Worm (Caenorhabditis elegans): ENCODE results near the gene pqn-96.

Gene pqn-96

ce11 chrIII:8473292-8473691, 34.1 kb upstream of the pqn-96 start (continued):
- TF ChIP-seq attf-6 (GFP tag; IDR thresholded peaks at IDR 0.05): no peak
- TF ChIP-seq cebp-1 (GFP tag; IDR thresholded peaks at IDR 0.05): no peak
- no peak for TF ChIP-seq cebp-1 (tag; optimal IDR thresholded peaks at IDR 0.05)
- no peak for TF ChIP-seq ets-4 (GFP tag; optimal IDR thresholded peaks at IDR 0.05)
- TF ChIP-seq die-1 (tag; optimal IDR thresholded peaks at IDR 0.05): peak; percentile 57
- TF ChIP-seq unc-130 (GFP tag; optimal IDR thresholded peaks at IDR 0.05): no peak
- TF ChIP-seq lin-54 (GFP tag; optimal IDR thresholded peaks at IDR 0.05): no peak
- peak; percentile 93 for TF ChIP-seq lin-26 (GFP tag; IDR thresholded peaks at IDR 0.05)
- TF ChIP-seq chd-7 (tag; optimal IDR thresholded peaks at IDR 0.05): no peak
- no peak for TF ChIP-seq ekl-4 (GFP tag; IDR thresholded peaks at IDR 0.05)
- TF ChIP-seq ztf-6 (GFP tag; IDR thresholded peaks at IDR 0.05): no peak
- no peak for TF ChIP-seq dpff-1 (tag; optimal IDR thresholded peaks at IDR 0.05)
- TF ChIP-seq F33H1.4 (GFP tag; IDR thresholded peaks at IDR 0.05): no peak
- TF ChIP-seq rec-8 (tag; optimal IDR thresholded peaks at IDR 0.05): peak in 1 of 2 experiments; percentile 25
- TF ChIP-seq ceh-58 (GFP tag; IDR thresholded peaks at IDR 0.05): no peak
- no peak for TF ChIP-seq Y56A3A.18 (GFP tag; IDR thresholded peaks at IDR 0.05)
- peak; percentile 39 for TF ChIP-seq ztf-18 (tag; optimal IDR thresholded peaks at IDR 0.05)
- TF ChIP-seq B0019.2 (GFP tag; conservative IDR thresholded peaks at IDR 0.05): no peak
- TF ChIP-seq B0336.3 (GFP tag; IDR thresholded peaks at IDR 0.05): no peak
- TF ChIP-seq F49E8.2 (tag; optimal IDR thresholded peaks at IDR 0.05; ENCODE audit: insufficient read depth): no peak
- TF ChIP-seq hlh-12 (tag; optimal IDR thresholded peaks at IDR 0.05): no peak
- no peak for TF ChIP-seq unc-62 (GFP tag; optimal IDR thresholded peaks at IDR 0.05)
- TF ChIP-seq Y67H2A.10 (GFP tag; conservative IDR thresholded peaks at IDR 0.05): no peak
- no peak for TF ChIP-seq F57C9.4 (tag; optimal IDR thresholded peaks at IDR 0.05)
- TF ChIP-seq ztf-26 (tag; optimal IDR thresholded peaks at IDR 0.05): no peak
- no peak for TF ChIP-seq ceh-27 (GFP tag; optimal IDR thresholded peaks at IDR 0.05)
- TF ChIP-seq nhr-90 (tag; optimal IDR thresholded peaks at IDR 0.05): peak; percentile 75
- TF ChIP-seq athp-1 (tag; optimal IDR thresholded peaks at IDR 0.05): no peak
- TF ChIP-seq Y79H2A.3 (GFP tag; conservative IDR thresholded peaks at IDR 0.05): no peak
- TF ChIP-seq tlf-1 (GFP tag; optimal IDR thresholded peaks at IDR 0.05): no peak
- no peak for TF ChIP-seq somi-1 (GFP tag; optimal IDR thresholded peaks at IDR 0.05)
- peak; percentile 38 for TF ChIP-seq lsl-1 (GFP tag; optimal IDR thresholded peaks at IDR 0.05)
- no peak for TF ChIP-seq F22D6.2 (tag; optimal IDR thresholded peaks at IDR 0.05)
- no peak for TF ChIP-seq aptf-2 (GFP tag; conservative IDR thresholded peaks at IDR 0.05)
- TF ChIP-seq B0261.1 (tag; optimal IDR thresholded peaks at IDR 0.05): peak; percentile 70
- no peak for TF ChIP-seq ztf-22 (GFP tag; optimal IDR thresholded peaks at IDR 0.05)
- no peak for TF ChIP-seq F23B12.7 (tag; optimal IDR thresholded peaks at IDR 0.05; ENCODE audit: insufficient read depth)
- no peak for TF ChIP-seq hlh-26 (GFP tag; conservative IDR thresholded peaks at IDR 0.05)
- TF ChIP-seq lir-1 (GFP tag; conservative IDR thresholded peaks at IDR 0.05): no peak
- no peak for TF ChIP-seq akir-1 (GFP tag; optimal IDR thresholded peaks at IDR 0.05)
- TF ChIP-seq tbp1 (GFP tag; optimal IDR thresholded peaks at IDR 0.05): peak; percentile 89
- no peak for TF ChIP-seq sptf-2 (GFP tag; optimal IDR thresholded peaks at IDR 0.05)
- TF ChIP-seq attf-5 (GFP tag; optimal IDR thresholded peaks at IDR 0.05): peak; percentile 29
- TF ChIP-seq Y53F4B.3 (GFP tag; IDR thresholded peaks at IDR 0.05): no peak
- TF ChIP-seq B0035.1 (tag; optimal IDR thresholded peaks at IDR 0.05): no peak
- TF ChIP-seq snpc-3.4 (tag; optimal IDR thresholded peaks at IDR 0.05): no peak
- TF ChIP-seq dpl-1 (GFP tag; optimal IDR thresholded peaks at IDR 0.05): no peak
- TF ChIP-seq hmg-1.2 (GFP tag; IDR thresholded peaks at IDR 0.05): peak; percentile 59
- TF ChIP-seq madf-10 (tag; optimal IDR thresholded peaks at IDR 0.05): no peak
- no peak for TF ChIP-seq F57A8.1 (GFP tag; optimal IDR thresholded peaks at IDR 0.05)
